Worm (Caenorhabditis elegans): ENCODE measurements around the gene Y41D4B.11.

DNA sequence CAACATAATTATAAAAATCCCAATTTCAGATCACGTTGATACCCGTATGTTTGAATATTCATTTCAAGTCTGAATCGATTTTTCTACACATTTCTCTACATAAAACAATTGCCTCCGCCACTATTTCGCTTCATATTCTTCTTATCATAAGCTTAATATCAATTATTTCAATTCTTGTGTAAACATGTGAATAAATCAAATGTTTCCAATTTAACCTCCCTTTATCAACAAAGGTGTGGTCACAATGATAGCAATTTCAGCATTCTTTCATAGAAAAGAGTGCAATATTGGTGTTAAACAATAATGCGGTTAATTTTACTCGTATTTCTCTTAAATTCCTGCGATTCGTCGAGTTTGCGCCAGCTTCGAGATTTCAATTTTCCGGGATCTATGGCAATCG lies 45.6 kb upstream of the Y41D4B.11 start, which contains the start of gene Y41D4B.17:
- TF ChIP-seq pha-4 (tag; optimal IDR thresholded peaks at IDR 0.05), result peak; percentile 39
- TF ChIP-seq egl-27 (tag; optimal IDR thresholded peaks at IDR 0.05), result no peak
- no peak for TF ChIP-seq ama-1 (optimal IDR thresholded peaks at IDR 0.05)
- no peak for TF ChIP-seq unc-62 (GFP tag; optimal IDR thresholded peaks at IDR 0.05)
- TF ChIP-seq nhr-77 (tag; optimal IDR thresholded peaks at IDR 0.05), result no peak
